Worm (Caenorhabditis elegans) whole organism, L1 larva: ENCODE data around the gene T19C3.6.

ENCODE experiments used
- C04F5.9 ChIP-seq: sonication (generic microtip); optimal IDR thresholded peaks from 2 replicates; lab custom pipeline; 2016; ENCODE audit warnings: missing genetic modification characterization, missing compliant biosample characterization
- C16A3.4 ChIP-seq: fragments of 150-350 bp; optimal IDR thresholded peaks from 2 replicates; lab custom pipeline; 2014; ENCODE audit warnings: missing biosample characterization, missing genetic modification characterization
- F16B12.6 ChIP-seq: fragments of 150-350 bp; optimal IDR thresholded peaks from 2 replicates; lab custom pipeline; 2014; ENCODE audit warnings: missing biosample characterization, missing genetic modification characterization
- aha-1 ChIP-seq: fragments of 150-350 bp; optimal IDR thresholded peaks from 2 replicates; lab custom pipeline; 2014; ENCODE audit warnings: missing biosample characterization, missing genetic modification characterization
- alr-1 ChIP-seq: fragments of 200-800 bp; sonication (Bioruptor generic); optimal IDR thresholded peaks from 2 replicates; lab custom pipeline; 2018; ENCODE audit warnings: borderline replicate concordance, mild to moderate bottlenecking, missing genetic modification characterization, missing compliant biosample characterization
- aly-2 ChIP-seq: fragments of 150-350 bp; optimal IDR thresholded peaks from 2 replicates; lab custom pipeline; 2014; ENCODE audit warnings: missing biosample characterization, missing genetic modification characterization
- blmp-1 ChIP-seq: fragments of 150-350 bp; optimal IDR thresholded peaks from 2 replicates; lab custom pipeline; 2014; ENCODE audit warnings: missing biosample characterization, missing genetic modification characterization
- ceh-90 ChIP-seq: sonication (generic microtip); optimal IDR thresholded peaks from 2 replicates; lab custom pipeline; 2016; ENCODE audit warnings: missing genetic modification characterization, missing compliant biosample characterization
- dpl-1 ChIP-seq, 3 experiments: fragments of 150-350 bp in 2 of 3; sonication (generic microtip) in 1 of 3; optimal IDR thresholded peaks; 2 replicates each; lab custom pipeline; 2014 to 2017; ENCODE audit warnings: missing biosample characterization in 3 of 3, missing genetic modification characterization in 3 of 3, missing genetic modification reagents in 3 of 3
- dsc-1 ChIP-seq: sonication (generic microtip); optimal IDR thresholded peaks from 2 replicates; lab custom pipeline; 2016; ENCODE audit warnings: mild to moderate bottlenecking, missing genetic modification characterization, missing compliant biosample characterization
- efl-3 ChIP-seq: fragments of 200-800 bp; sonication (Bioruptor generic); optimal IDR thresholded peaks from 2 replicates; lab custom pipeline; 2018; ENCODE audit warnings: mild to moderate bottlenecking, missing genetic modification characterization, missing compliant biosample characterization
- egl-13 ChIP-seq: sonication (generic microtip); optimal IDR thresholded peaks from 2 replicates; lab custom pipeline; 2016; ENCODE audit warnings: missing genotype, missing genetic modification reagents, missing genetic modification characterization, missing compliant biosample characterization
- egl-27 ChIP-seq, 2 experiments: fragments of 150-350 bp in 1 of 2; sonication (generic microtip); optimal IDR thresholded peaks; 3 replicates each; lab custom pipeline; 2017 to 2018; ENCODE audit warnings: missing biosample characterization in 2 of 2, missing genetic modification characterization in 2 of 2, missing genetic modification reagents in 2 of 2
- elt-2 ChIP-seq: sonication (generic microtip); optimal IDR thresholded peaks from 2 replicates; lab custom pipeline; 2016; ENCODE audit warnings: missing genetic modification characterization, mild to moderate bottlenecking, inconsistent platforms, missing compliant biosample characterization, missing genetic modification reagents
- elt-3 ChIP-seq, 6 experiments: fragments of 150-350 bp in 1 of 6; sonication (generic microtip); optimal IDR thresholded peaks; 2 replicates each; lab custom pipeline; 2017 to 2018; ENCODE audit warnings: missing biosample characterization in 6 of 6, missing genetic modification characterization in 6 of 6, inconsistent platforms in 1 of 6
- ets-5 ChIP-seq: fragments of 200-800 bp; sonication (Bioruptor generic); IDR thresholded peaks from 2 replicates; pipeline ENCODE4 v1.3.6; 2022; ENCODE audit warnings: missing genetic modification characterization, missing compliant biosample characterization
- fkh-4 ChIP-seq: sonication (generic microtip); optimal IDR thresholded peaks from 2 replicates; lab custom pipeline; 2016; ENCODE audit warnings: missing compliant biosample characterization, missing genetic modification characterization, borderline replicate concordance
- grh-1 ChIP-seq: fragments of 200-800 bp; sonication (Bioruptor generic); IDR thresholded peaks from 2 replicates; pipeline ENCODE4 v1.3.6; 2022; ENCODE audit warnings: missing genetic modification reagents, missing genetic modification characterization, missing compliant biosample characterization
- hlh-4 ChIP-seq: sonication (generic microtip); optimal IDR thresholded peaks from 2 replicates; lab custom pipeline; 2016; ENCODE audit warnings: mild to moderate bottlenecking, missing genetic modification characterization, missing compliant biosample characterization
- hpl-2 ChIP-seq: fragments of 150-350 bp; optimal IDR thresholded peaks from 2 replicates; lab custom pipeline; 2014; ENCODE audit warnings: missing biosample characterization, missing genetic modification reagents, missing genetic modification characterization
- irx-1 ChIP-seq: sonication (generic microtip); optimal IDR thresholded peaks from 2 replicates; lab custom pipeline; 2016; ENCODE audit warnings: missing genetic modification characterization, missing compliant biosample characterization
- isw-1 ChIP-seq: fragments of 200-800 bp; sonication (Bioruptor generic); IDR thresholded peaks from 2 replicates; pipeline ENCODE4 v1.3.6; 2022; ENCODE audit warnings: missing genetic modification characterization, missing compliant biosample characterization
- lin-13 ChIP-seq: fragments of 150-350 bp; optimal IDR thresholded peaks from 2 replicates; lab custom pipeline; 2014; ENCODE audit warnings: missing biosample characterization, missing genetic modification reagents, missing genetic modification characterization
- lin-14 ChIP-seq: fragments of 200-800 bp; sonication (Bioruptor generic); optimal IDR thresholded peaks from 2 replicates; lab custom pipeline; 2018; ENCODE audit warnings: mild to moderate bottlenecking, missing genetic modification characterization, moderate library complexity, missing compliant biosample characterization
- lin-15B ChIP-seq: fragments of 150-350 bp; sonication (generic microtip); optimal IDR thresholded peaks from 3 replicates; lab custom pipeline; 2014; ENCODE audit warnings: missing biosample characterization, missing genetic modification characterization
- lin-35 ChIP-seq, 2 experiments: fragments of 150-350 bp; optimal IDR thresholded peaks; 2 replicates each; lab custom pipeline; 2014; ENCODE audit warnings: missing biosample characterization in 2 of 2, missing genetic modification characterization in 2 of 2, missing genetic modification reagents in 2 of 2
- lin-39 ChIP-seq: fragments of 150-350 bp; optimal IDR thresholded peaks from 2 replicates; lab custom pipeline; 2014; ENCODE audit warnings: missing biosample characterization, missing genetic modification reagents, missing genetic modification characterization
- lsy-2 ChIP-seq, 2 experiments: fragments of 150-350 bp; optimal IDR thresholded peaks; 2 replicates each; lab custom pipeline; 2014; ENCODE audit warnings: missing biosample characterization in 2 of 2, missing genetic modification characterization in 2 of 2
- mdl-1 ChIP-seq, 2 experiments: fragments of 150-350 bp; optimal IDR thresholded peaks; 2 replicates each; lab custom pipeline; 2014 to 2017; ENCODE audit warnings: missing biosample characterization in 2 of 2, missing genetic modification characterization in 2 of 2, inconsistent platforms in 1 of 2
- mef-2 ChIP-seq: fragments of 150-350 bp; optimal IDR thresholded peaks from 2 replicates; lab custom pipeline; 2014; ENCODE audit warnings: missing biosample characterization, missing genetic modification characterization
- mep-1 ChIP-seq: fragments of 150-350 bp; optimal IDR thresholded peaks from 2 replicates; lab custom pipeline; 2014; ENCODE audit warnings: missing biosample characterization, missing genetic modification characterization
- nhr-20 ChIP-seq: sonication (generic microtip); optimal IDR thresholded peaks from 2 replicates; lab custom pipeline; 2016; ENCODE audit warnings: mild to moderate bottlenecking, missing genetic modification characterization, missing compliant biosample characterization
- nhr-47 ChIP-seq: sonication (generic microtip); optimal IDR thresholded peaks from 2 replicates; lab custom pipeline; 2016; ENCODE audit warnings: mild to moderate bottlenecking, missing genetic modification characterization, moderate library complexity, missing compliant biosample characterization
- nhr-77 ChIP-seq: fragments of 150-350 bp; optimal IDR thresholded peaks from 2 replicates; lab custom pipeline; 2014; ENCODE audit warnings: missing biosample characterization, missing genetic modification characterization
- nhr-85 ChIP-seq: sonication (generic microtip); peaks from one replicate; lab custom pipeline; 2016; ENCODE audit warnings: missing genetic modification characterization, inconsistent platforms, missing compliant biosample characterization
- pqm-1 ChIP-seq: sonication (generic microtip); optimal IDR thresholded peaks from 3 replicates; lab custom pipeline; 2017; ENCODE audit warnings: missing biosample characterization, missing genetic modification characterization
- rnt-1 ChIP-seq: sonication (generic microtip); optimal IDR thresholded peaks from 2 replicates; lab custom pipeline; 2016; ENCODE audit warnings: mild to moderate bottlenecking, missing genetic modification characterization, moderate library complexity, missing compliant biosample characterization
- skn-1 ChIP-seq: fragments of 150-350 bp; optimal IDR thresholded peaks from 2 replicates; lab custom pipeline; 2014; ENCODE audit warnings: missing biosample characterization, missing genetic modification characterization
- snu-23 ChIP-seq: sonication (generic microtip); optimal IDR thresholded peaks from 2 replicates; lab custom pipeline; 2016; ENCODE audit warnings: missing genetic modification characterization, missing compliant biosample characterization
- sox-4 ChIP-seq: sonication (generic microtip); optimal IDR thresholded peaks from 2 replicates; lab custom pipeline; 2016; ENCODE audit warnings: missing genetic modification characterization, missing compliant biosample characterization
- sup-37 ChIP-seq: fragments of 200-800 bp; sonication (Bioruptor generic); optimal IDR thresholded peaks from 2 replicates; lab custom pipeline; 2018; ENCODE audit warnings: mild to moderate bottlenecking, missing genetic modification characterization, missing compliant biosample characterization
- swsn-7 ChIP-seq: sonication (generic microtip); optimal IDR thresholded peaks from 2 replicates; lab custom pipeline; 2016; ENCODE audit warnings: missing genetic modification characterization, missing compliant biosample characterization
- tbx-2 ChIP-seq: sonication (generic microtip); optimal IDR thresholded peaks from 2 replicates; lab custom pipeline; 2016; ENCODE audit warnings: missing genetic modification characterization, missing compliant biosample characterization
- unc-130 ChIP-seq: fragments of 150-350 bp; optimal IDR thresholded peaks from 2 replicates; lab custom pipeline; 2017; ENCODE audit warnings: missing biosample characterization, missing genetic modification characterization, inconsistent platforms
- unc-30 ChIP-seq: sonication (generic microtip); optimal IDR thresholded peaks from 2 replicates; lab custom pipeline; 2017; ENCODE audit warnings: missing biosample characterization, missing genetic modification characterization
- unc-62 ChIP-seq: fragments of 150-350 bp; optimal IDR thresholded peaks from 2 replicates; lab custom pipeline; 2014; ENCODE audit warnings: missing biosample characterization, missing genetic modification reagents, missing genetic modification characterization
- unc-98 ChIP-seq: fragments of 200-800 bp; sonication (Bioruptor generic); IDR thresholded peaks from 2 replicates; pipeline ENCODE4 v1.3.6; 2022; ENCODE audit warnings: missing genetic modification characterization, missing compliant biosample characterization
- vab-15 ChIP-seq: sonication (generic microtip); optimal IDR thresholded peaks from 2 replicates; lab custom pipeline; 2017; ENCODE audit warnings: missing genotype, mild to moderate bottlenecking, missing genetic modification characterization, missing compliant biosample characterization
- xbp-1 ChIP-seq: sonication (generic microtip); optimal IDR thresholded peaks from 2 replicates; lab custom pipeline; 2016; ENCODE audit warnings: missing genetic modification characterization, missing compliant biosample characterization
- ztf-11 ChIP-seq, 2 experiments: sonication (generic microtip); optimal IDR thresholded peaks; 2 replicates each; lab custom pipeline; 2016 to 2017; ENCODE audit warnings: missing genetic modification characterization in 2 of 2, missing biosample characterization in 1 of 2, missing compliant biosample characterization in 1 of 2
- ztf-4 ChIP-seq: fragments of 150-350 bp; optimal IDR thresholded peaks from 2 replicates; lab custom pipeline; 2014; ENCODE audit warnings: missing biosample characterization, missing genetic modification characterization

The T19C3.6 gene

ce11 chrIII:665173-665757 lies 33.9 kb upstream of the T19C3.6 start, which contains the start of gene C09F5.3:
C09F5.3 (minus strand) TSS chrIII:665266.
- no peak for TF ChIP-seq ets-5
- TF ChIP-seq pqm-1, result no peak
- TF ChIP-seq lin-14, result no peak
- no peak for TF ChIP-seq hpl-2 (GFP tag; lab: Kevin White, UChicago)
- TF ChIP-seq hlh-4 (tag; lab: Kevin White, UChicago), result no peak
- no peak for TF ChIP-seq lin-39 (tag; lab: Kevin White, UChicago)
- TF ChIP-seq dpl-1 (GFP tag; optimal IDR thresholded peaks at IDR 0.05; lab: Kevin White, UChicago), result no peak
- no peak for TF ChIP-seq rnt-1 (tag; lab: Kevin White, UChicago)
- TF ChIP-seq C16A3.4 (tag; lab: Kevin White, UChicago), result no peak
- TF ChIP-seq swsn-7 (tag; lab: Kevin White, UChicago), result no peak
- TF ChIP-seq sox-4, result no peak
- no peak for TF ChIP-seq ztf-4 (tag; lab: Kevin White, UChicago)
- TF ChIP-seq blmp-1 (tag; lab: Kevin White, UChicago), result no peak
- TF ChIP-seq mef-2 (tag; lab: Kevin White, UChicago), result no peak
- no peak for TF ChIP-seq fkh-4 (tag; lab: Kevin White, UChicago)
- TF ChIP-seq ztf-11 (tag; optimal IDR thresholded peaks at IDR 0.05; lab: Kevin White, UChicago), result no peak

- TF ChIP-seq F16B12.6, result no peak
- no peak for TF ChIP-seq tbx-2 (tag; lab: Kevin White, UChicago)
- peak; percentile 52 for TF ChIP-seq snu-23 (GFP tag; lab: Kevin White, UChicago)
- TF ChIP-seq vab-15 (tag; lab: Kevin White, UChicago), result no peak
- TF ChIP-seq C16A3.4 (tag; lab: Kevin White, UChicago), result peak; percentile 24
- TF ChIP-seq mdl-1 (tag; optimal IDR thresholded peaks at IDR 0.05; lab: Kevin White, UChicago), result no peak
- no peak for TF ChIP-seq dsc-1 (tag; lab: Kevin White, UChicago)
- no peak for TF ChIP-seq mep-1
- no peak for TF ChIP-seq unc-62
- no peak for TF ChIP-seq xbp-1 (tag; lab: Kevin White, UChicago)
- TF ChIP-seq sup-37, result no peak
- peak; percentile 81 for TF ChIP-seq grh-1 (GFP tag; lab: Robert Waterston, UW)
- TF ChIP-seq elt-3 (tag; optimal IDR thresholded peaks at IDR 0.05; lab: Kevin White, UChicago), result peak in 2 of 6 experiments; percentile 34 to 35
- peak; percentile 18 for TF ChIP-seq nhr-20 (tag; lab: Kevin White, UChicago)
- TF ChIP-seq lin-13 (GFP tag; lab: Kevin White, UChicago), result no peak
- no peak for TF ChIP-seq skn-1 (tag; lab: Kevin White, UChicago)
- TF ChIP-seq nhr-85 (tag; lab: Kevin White, UChicago), result peak; percentile 60
- no peak for TF ChIP-seq elt-2 (tag; lab: Kevin White, UChicago)
- no peak for TF ChIP-seq nhr-77 (tag; lab: Kevin White, UChicago)
- TF ChIP-seq unc-130 (tag; lab: Kevin White, UChicago), result no peak
- peak; percentile 1 for TF ChIP-seq nhr-47 (tag; lab: Kevin White, UChicago)
- no peak for TF ChIP-seq lin-15B (tag; lab: Kevin White, UChicago)
- no peak for TF ChIP-seq alr-1 (tag; lab: Kevin White, UChicago)
- TF ChIP-seq C04F5.9, result no peak
- TF ChIP-seq irx-1, result no peak
- TF ChIP-seq aly-2 (tag; lab: Kevin White, UChicago), result no peak
- no peak for TF ChIP-seq unc-98 (GFP tag; lab: Robert Waterston, UW)
- no peak for TF ChIP-seq pqm-1
- no peak for TF ChIP-seq sox-4
- no peak for TF ChIP-seq hlh-4 (tag; lab: Kevin White, UChicago)
- no peak for TF ChIP-seq isw-1
- TF ChIP-seq aha-1, result no peak
- no peak for TF ChIP-seq egl-13 (tag; lab: Kevin White, UChicago)
- no peak for TF ChIP-seq egl-27 (tag; optimal IDR thresholded peaks at IDR 0.05; lab: Kevin White, UChicago)
- no peak for TF ChIP-seq ztf-11 (tag; optimal IDR thresholded peaks at IDR 0.05; lab: Kevin White, UChicago)
- TF ChIP-seq efl-3 (GFP tag; lab: Kevin White, UChicago), result no peak
- no peak for TF ChIP-seq ceh-90 (tag; lab: Kevin White, UChicago)
- no peak for TF ChIP-seq unc-30
- TF ChIP-seq lsy-2 (tag; optimal IDR thresholded peaks at IDR 0.05; lab: Kevin White, UChicago), result peak in 1 of 2 experiments; percentile 16
- TF ChIP-seq blmp-1 (tag; lab: Kevin White, UChicago), result peak; percentile 66
- no peak for TF ChIP-seq hpl-2 (GFP tag; lab: Kevin White, UChicago)
- TF ChIP-seq lin-35 (GFP tag; optimal IDR thresholded peaks at IDR 0.05; lab: Kevin White, UChicago), result peak in 1 of 2 experiments; percentile 37
These were observed 27.0 kb upstream of the T19C3.6 start, which contains the start of gene C09F5.1 for ce11 chrIII:658357-658756. C09F5.1 (plus strand) TSS chrIII:658709.
